Fruit fly (Drosophila melanogaster) whole organism, embryonic: Measurements from ENCODE around the gene Fign.

Experiments used
- ATbp ChIP-seq: fragments of 200-800 bp; sonication (Bioruptor generic); optimal IDR thresholded peaks from 2 replicates; lab custom pipeline; 2017; ENCODE audit warnings: missing biosample characterization, mild to moderate bottlenecking, missing genetic modification characterization, missing genetic modification reagents
- Adf1 ChIP-seq: fragments of 200-800 bp; sonication (Bioruptor generic); IDR thresholded peaks from 2 replicates; pipeline ENCODE4 v1.3.6; 2022; ENCODE audit warnings: missing biosample characterization, missing genetic modification characterization
- CG10543 ChIP-seq: fragments of 200-800 bp; sonication (Bioruptor generic); optimal IDR thresholded peaks from 3 replicates; lab custom pipeline; 2017; ENCODE audit warnings: missing biosample characterization, mild to moderate bottlenecking, missing genetic modification characterization, moderate library complexity
- CG10654 ChIP-seq: fragments of 200-800 bp; sonication (Bioruptor generic); optimal IDR thresholded peaks from 2 replicates; lab custom pipeline; 2016; ENCODE audit warnings: missing biosample characterization, missing genetic modification characterization
- CG11456 ChIP-seq: fragments of 200-800 bp; sonication (Bioruptor generic); IDR thresholded peaks from 3 replicates; pipeline ENCODE4 v1.3.6; 2022; ENCODE audit warnings: missing biosample characterization, missing genetic modification characterization
- CG13296 ChIP-seq: fragments of 200-800 bp; sonication (Bioruptor generic); optimal IDR thresholded peaks from 3 replicates; lab custom pipeline; 2018; ENCODE audit warnings: missing biosample characterization, mild to moderate bottlenecking, missing genetic modification characterization
- CG13624 ChIP-seq: fragments of 200-800 bp; sonication (Bioruptor generic); optimal IDR thresholded peaks from 2 replicates; lab custom pipeline; 2016; ENCODE audit warnings: missing biosample characterization, missing genetic modification characterization
- CG14710 ChIP-seq: fragments of 200-800 bp; sonication (Bioruptor generic); optimal IDR thresholded peaks from 3 replicates; lab custom pipeline; 2019; ENCODE audit warnings: missing biosample characterization, mild to moderate bottlenecking, missing genetic modification characterization, moderate library complexity
- CG15479 ChIP-seq: fragments of 200-800 bp; sonication (Bioruptor generic); optimal IDR thresholded peaks from 3 replicates; lab custom pipeline; 2019; ENCODE audit warnings: missing biosample characterization, mild to moderate bottlenecking, missing genetic modification characterization, moderate library complexity
- CG15514 ChIP-seq: fragments of 200-800 bp; sonication (Bioruptor generic); optimal IDR thresholded peaks from 3 replicates; lab custom pipeline; 2017; ENCODE audit warnings: missing biosample characterization, missing genetic modification characterization, mild to moderate bottlenecking, moderate library complexity, missing genetic modification reagents
- CG17568 ChIP-seq: fragments of 200-800 bp; sonication (Bioruptor generic); optimal IDR thresholded peaks from 2 replicates; lab custom pipeline; 2018; ENCODE audit warnings: missing biosample characterization, mild to moderate bottlenecking, missing genetic modification characterization, moderate library complexity
- CG2199 ChIP-seq: fragments of 200-800 bp; sonication (Bioruptor generic); IDR thresholded peaks from 3 replicates; pipeline ENCODE4 v1.3.6; 2022; ENCODE audit warnings: missing biosample characterization, missing genetic modification characterization
- CG2875 ChIP-seq: fragments of 200-800 bp; sonication (Bioruptor generic); optimal IDR thresholded peaks from 2 replicates; lab custom pipeline; 2017; ENCODE audit warnings: missing biosample characterization, mild to moderate bottlenecking, missing genetic modification characterization, missing genetic modification reagents
- CG3281 ChIP-seq: fragments of 200-800 bp; sonication (Bioruptor generic); optimal IDR thresholded peaks from 3 replicates; lab custom pipeline; 2017; ENCODE audit warnings: missing biosample characterization, mild to moderate bottlenecking, missing genetic modification characterization
- CG34376 ChIP-seq: fragments of 200-800 bp; sonication (Bioruptor generic); optimal IDR thresholded peaks from 2 replicates; lab custom pipeline; 2018; ENCODE audit warnings: missing biosample characterization, mild to moderate bottlenecking, missing genetic modification characterization
- CG5180 ChIP-seq: fragments of 200-800 bp; sonication (Bioruptor generic); optimal IDR thresholded peaks from 3 replicates; lab custom pipeline; 2017; ENCODE audit warnings: missing biosample characterization, missing genetic modification characterization, mild to moderate bottlenecking, moderate library complexity, missing genetic modification reagents
- CG6765 ChIP-seq: fragments of 200-800 bp; sonication (Bioruptor generic); optimal IDR thresholded peaks from 3 replicates; lab custom pipeline; 2017; ENCODE audit warnings: missing biosample characterization, mild to moderate bottlenecking, missing genetic modification characterization
- CG9437 ChIP-seq: fragments of 200-800 bp; sonication (Bioruptor generic); optimal IDR thresholded peaks from 2 replicates; lab custom pipeline; 2018; ENCODE audit warnings: missing biosample characterization, mild to moderate bottlenecking, missing genetic modification characterization
- CTCF ChIP-seq: fragments of 200-800 bp; sonication (Bioruptor generic); optimal IDR thresholded peaks from 2 replicates; lab custom pipeline; 2017; ENCODE audit warnings: missing biosample characterization, mild to moderate bottlenecking, missing genetic modification characterization, moderate library complexity
- Med ChIP-seq: fragments of 200-800 bp; sonication (Bioruptor generic); peaks from one replicate; lab custom pipeline; 2016; ENCODE audit warnings: missing biosample characterization, missing genetic modification characterization, mild to moderate bottlenecking, inconsistent platforms, moderate library complexity
- Meics ChIP-seq: fragments of 200-800 bp; sonication (Bioruptor generic); optimal IDR thresholded peaks from 2 replicates; lab custom pipeline; 2017; ENCODE audit warnings: missing biosample characterization, mild to moderate bottlenecking, missing genetic modification characterization
- Mes4 ChIP-seq: fragments of 200-800 bp; sonication (Bioruptor generic); optimal IDR thresholded peaks from 2 replicates; lab custom pipeline; 2016; ENCODE audit warnings: missing biosample characterization, missing genetic modification characterization
- bcd ChIP-seq: fragments of 200-800 bp; sonication (Bioruptor generic); optimal IDR thresholded peaks from 2 replicates; lab custom pipeline; 2017; ENCODE audit warnings: missing biosample characterization, mild to moderate bottlenecking, missing genetic modification characterization
- corto ChIP-seq: fragments of 200-800 bp; sonication (Bioruptor generic); optimal IDR thresholded peaks from 2 replicates; lab custom pipeline; 2016; ENCODE audit warnings: missing biosample characterization, mild to moderate bottlenecking, missing genetic modification characterization, moderate library complexity
- cwo ChIP-seq: fragments of 200-800 bp; sonication (Bioruptor generic); optimal IDR thresholded peaks from 3 replicates; lab custom pipeline; 2017; ENCODE audit warnings: missing biosample characterization, missing genetic modification characterization, mild to moderate bottlenecking, moderate library complexity, missing genetic modification reagents
- dimm ChIP-seq: fragments of 200-800 bp; sonication (Bioruptor generic); IDR thresholded peaks from 2 replicates; pipeline ENCODE4 v1.3.6; 2022; ENCODE audit warnings: missing biosample characterization, missing genetic modification characterization
- disco-r ChIP-seq: fragments of 200-800 bp; sonication (Bioruptor generic); optimal IDR thresholded peaks from 2 replicates; lab custom pipeline; 2016; ENCODE audit warnings: missing biosample characterization, missing genetic modification characterization
- exex ChIP-seq: fragments of 200-800 bp; sonication (Bioruptor generic); optimal IDR thresholded peaks from 4 replicates; lab custom pipeline; 2018; ENCODE audit warnings: missing biosample characterization, mild to moderate bottlenecking, missing genetic modification characterization, moderate library complexity
- grn ChIP-seq: fragments of 200-800 bp; sonication (Bioruptor generic); optimal IDR thresholded peaks from 3 replicates; lab custom pipeline; 2017; ENCODE audit warnings: missing biosample characterization, missing genetic modification characterization
- gro ChIP-seq: fragments of 200-800 bp; sonication (Bioruptor generic); optimal IDR thresholded peaks from 2 replicates; lab custom pipeline; 2016; ENCODE audit warnings: missing biosample characterization, missing genetic modification characterization
- knrl ChIP-seq: fragments of 200-800 bp; sonication (Bioruptor generic); IDR thresholded peaks from 3 replicates; pipeline ENCODE4 v1.3.6; 2022; ENCODE audit warnings: missing biosample characterization, missing genetic modification characterization; ENCODE audit not compliant: partially characterized antibody
- lab ChIP-seq: fragments of 200-800 bp; sonication (Bioruptor generic); optimal IDR thresholded peaks from 3 replicates; lab custom pipeline; 2017; ENCODE audit warnings: missing biosample characterization, missing genetic modification characterization, mild to moderate bottlenecking, moderate library complexity, missing genetic modification reagents
- mld ChIP-seq: fragments of 200-800 bp; sonication (Bioruptor generic); IDR thresholded peaks from 3 replicates; pipeline ENCODE4 v1.3.6; 2022; ENCODE audit warnings: missing biosample characterization, missing genetic modification characterization; ENCODE audit not compliant: partially characterized antibody
- sens ChIP-seq: fragments of 200-800 bp; sonication (Bioruptor generic); peaks from one replicate; lab custom pipeline; 2016; ENCODE audit warnings: missing biosample characterization, missing genetic modification characterization
- sim ChIP-seq: fragments of 200-800 bp; sonication (Bioruptor generic); IDR thresholded peaks from 2 replicates; pipeline ENCODE4 v1.3.6; 2022; ENCODE audit warnings: missing biosample characterization, missing genetic modification characterization
- sug ChIP-seq: fragments of 200-800 bp; optimal IDR thresholded peaks from 2 replicates; lab custom pipeline; 2019; ENCODE audit warnings: missing biosample characterization, mild to moderate bottlenecking, missing genetic modification characterization, moderate library complexity

Fign gene

DNA sequence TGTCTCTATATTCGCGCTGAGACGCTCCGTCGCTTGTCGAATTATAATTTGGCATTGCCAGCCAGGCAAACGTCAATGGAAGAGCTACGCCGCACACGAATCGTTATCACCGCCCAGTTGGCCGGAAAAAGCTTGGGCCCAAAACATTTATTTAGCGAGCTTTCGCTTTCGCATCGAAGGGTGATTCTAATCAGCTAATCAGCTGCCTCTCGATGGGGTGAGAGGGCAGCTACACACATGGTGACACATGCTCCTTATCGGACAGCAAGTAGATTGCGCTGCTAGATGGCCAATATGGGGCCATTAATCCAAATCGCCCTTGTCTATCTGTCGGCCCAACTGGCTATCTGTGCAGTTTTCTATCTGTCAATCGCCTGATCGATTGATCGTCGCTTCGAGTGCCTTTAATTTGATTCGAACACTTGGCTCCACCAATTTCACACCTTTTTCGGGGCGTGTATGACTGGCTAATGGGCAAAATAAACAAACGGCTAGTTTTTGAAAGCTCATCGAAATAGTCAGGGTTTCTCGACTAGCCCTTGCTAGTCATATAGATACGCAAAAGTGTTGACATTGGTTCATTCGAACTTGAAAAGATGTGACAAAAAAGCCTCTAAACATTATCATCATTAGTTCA, 46.5 kb upstream of the Fign start (continued):
- TF ChIP-seq gro (peak; percentile 43), CG17568 (GFP tag; lab: Kevin White, UChicago) (no peak), sug (tag; lab: Kevin White, UChicago) (peak; percentile 96), CG15514 (GFP tag; lab: Kevin White, UChicago) (peak; percentile 26), CG13296 (GFP tag; lab: Kevin White, UChicago) (no peak), CG11456 (GFP tag; lab: Robert Waterston, UW) (no peak), Meics (GFP tag; lab: Kevin White, UChicago) (no peak), bcd (GFP tag; lab: Kevin White, UChicago) (no peak), CG15479 (GFP tag; lab: Kevin White, UChicago) (no peak), Mes4 (GFP tag; lab: Kevin White, UChicago) (no peak), CG10654 (GFP tag; lab: Kevin White, UChicago) (no peak), CG3281 (peak; percentile 11), mld (GFP tag; lab: Robert Waterston, UW) (no peak), exex (tag; lab: Kevin White, UChicago) (peak; percentile 98), Med (GFP tag; lab: Kevin White, UChicago) (peak; percentile 73), CG6765 (GFP tag; lab: Kevin White, UChicago) (peak; percentile 9), CG10543 (GFP tag; lab: Kevin White, UChicago) (peak; percentile 38), CG2199 (no peak), CG13624 (no peak), dimm (GFP tag; lab: Robert Waterston, UW) (no peak), CG14710 (tag; lab: Kevin White, UChicago) (no peak), lab (peak; percentile 67), knrl (GFP tag; lab: Robert Waterston, UW) (no peak), Adf1 (GFP tag; lab: Robert Waterston, UW) (peak; percentile 21; the same call in 1 of the 2 replicates), CG5180 (peak; percentile 28), ATbp (GFP tag; lab: Kevin White, UChicago) (no peak), disco-r (no peak)

DNA sequence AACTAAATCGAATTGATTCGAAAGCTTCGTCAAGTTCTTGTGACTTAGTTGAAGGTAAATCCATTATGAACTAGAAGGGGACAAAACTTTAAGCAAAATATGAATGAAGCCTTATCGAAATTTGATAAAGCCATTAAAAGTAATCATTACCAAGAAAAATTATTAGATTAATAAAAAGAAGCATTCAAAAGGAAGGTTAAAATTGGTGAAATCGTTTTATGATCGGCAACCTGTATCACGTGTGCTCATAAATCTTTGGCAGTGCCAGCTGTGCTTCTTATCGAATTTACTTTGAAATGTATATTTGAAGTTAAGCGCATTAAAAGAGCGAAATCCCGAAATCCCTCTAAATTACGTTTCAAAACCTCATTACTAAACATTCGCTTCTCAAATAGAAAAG, 42.1 kb upstream of the Fign start:
- TF ChIP-seq exex (tag; lab: Kevin White, UChicago) (peak; percentile 81), CG2875 (GFP tag; lab: Kevin White, UChicago) (no peak), cwo (peak; percentile 41), CG34376 (GFP tag; lab: Kevin White, UChicago) (peak; percentile 49)

- TF ChIP-seq CTCF (GFP tag; lab: Kevin White, UChicago) (peak; percentile 12), sim (GFP tag; lab: Robert Waterston, UW) (no peak), grn (GFP tag; lab: Kevin White, UChicago) (peak; percentile 33), sens (peak; percentile 27), corto (GFP tag; lab: Kevin White, UChicago) (peak; percentile 44), CG9437 (GFP tag; lab: Kevin White, UChicago) (peak; percentile 99)
Measured at dm6 chr2L:3356790-3357696, 37.4 kb upstream of the Fign start, which contains the start of gene CG8838. TSS of gene CG8838 (plus strand) at chr2L:3357646.
